Worm (Caenorhabditis elegans) whole organism, L4 larva: Measurements from ENCODE around the gene zipt-2.1.

Source experiments
- ama-1 ChIP-seq: fragments of 150-350 bp; optimal IDR thresholded peaks from 2 replicates; lab custom pipeline; 2014; ENCODE audit warnings: inconsistent platforms, mixed read lengths
- ceh-82 ChIP-seq: sonication (generic microtip); optimal IDR thresholded peaks from 2 replicates; lab custom pipeline; 2017; ENCODE audit warnings: missing biosample characterization, missing genetic modification characterization
- fkh-10 ChIP-seq: fragments of 150-350 bp; optimal IDR thresholded peaks from 2 replicates; lab custom pipeline; 2014; ENCODE audit warnings: missing biosample characterization, missing genetic modification reagents, missing genetic modification characterization
- fos-1 ChIP-seq: fragments of 150-350 bp; optimal IDR thresholded peaks from 2 replicates; lab custom pipeline; 2014; ENCODE audit warnings: missing biosample characterization, missing genetic modification characterization
- hmg-1.1 ChIP-seq: fragments of 200-800 bp; sonication (Bioruptor generic); IDR thresholded peaks from 2 replicates; pipeline ENCODE4 v1.3.6; 2022; ENCODE audit warnings: missing genetic modification reagents, missing genetic modification characterization, missing compliant biosample characterization
- lin-15B ChIP-seq: fragments of 150-350 bp; sonication (generic microtip); optimal IDR thresholded peaks from 3 replicates; lab custom pipeline; 2014; ENCODE audit warnings: missing biosample characterization, missing genetic modification characterization
- lin-39 ChIP-seq: fragments of 150-350 bp; optimal IDR thresholded peaks from 2 replicates; lab custom pipeline; 2014; ENCODE audit warnings: missing biosample characterization, missing genetic modification reagents, missing genetic modification characterization
- lir-3 ChIP-seq: sonication (generic microtip); optimal IDR thresholded peaks from 2 replicates; lab custom pipeline; 2016; ENCODE audit warnings: mild to moderate bottlenecking, missing genetic modification characterization, missing compliant biosample characterization
- mes-2 ChIP-seq: sonication (generic microtip); optimal IDR thresholded peaks from 2 replicates; lab custom pipeline; 2016; ENCODE audit warnings: missing genotype, mild to moderate bottlenecking, missing genetic modification characterization, missing compliant biosample characterization; ENCODE audit not compliant: poor library complexity, severe bottlenecking
- nhr-102 ChIP-seq: sonication (generic microtip); optimal IDR thresholded peaks from 2 replicates; lab custom pipeline; 2016; ENCODE audit warnings: mild to moderate bottlenecking, missing genetic modification characterization, moderate library complexity, missing compliant biosample characterization
- nhr-237 ChIP-seq: sonication (generic microtip); optimal IDR thresholded peaks from 2 replicates; lab custom pipeline; 2017; ENCODE audit warnings: missing biosample characterization, missing genetic modification characterization
- nhr-77 ChIP-seq: fragments of 150-350 bp; optimal IDR thresholded peaks from 2 replicates; lab custom pipeline; 2014; ENCODE audit warnings: missing biosample characterization, missing genetic modification characterization
- snpc-1.2 ChIP-seq: fragments of 200-800 bp; sonication (Bioruptor generic); IDR thresholded peaks from 2 replicates; pipeline ENCODE4 v1.3.6; 2022; ENCODE audit warnings: missing genetic modification reagents, missing genetic modification characterization, missing compliant biosample characterization
- unc-130 ChIP-seq: sonication (generic microtip); optimal IDR thresholded peaks from 2 replicates; lab custom pipeline; 2016; ENCODE audit warnings: missing genetic modification reagents, missing genetic modification characterization, missing compliant biosample characterization

DNA sequence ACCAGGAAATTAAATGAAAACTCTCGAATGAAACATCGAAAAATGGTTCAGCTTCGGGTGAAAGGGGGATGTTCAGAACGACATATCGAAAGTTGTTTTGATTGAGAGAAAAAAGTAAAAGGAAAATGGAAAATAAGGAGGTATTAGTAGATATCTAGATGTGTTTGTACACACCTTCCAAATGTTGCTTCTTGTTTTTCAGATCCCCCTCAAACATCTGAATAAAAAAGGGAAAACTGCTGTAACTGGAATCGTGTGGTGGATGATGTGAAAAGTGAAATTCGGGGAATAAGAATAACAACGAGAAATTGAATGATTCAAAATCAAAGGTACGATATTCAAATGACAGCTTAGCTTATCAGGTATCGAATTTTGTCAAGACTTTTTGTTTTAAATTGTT is 28.6 kb downstream of the zipt-2.1 start, which contains the start of gene npax-3:
- TF ChIP-seq nhr-237: no peak
- TF ChIP-seq fkh-10 (GFP tag; lab: Kevin White, UChicago): no peak
- no peak for TF ChIP-seq mes-2 (tag; lab: Kevin White, UChicago)
- TF ChIP-seq unc-130 (GFP tag; lab: Kevin White, UChicago): no peak
- TF ChIP-seq fos-1 (tag; lab: Kevin White, UChicago): no peak
- TF ChIP-seq lin-39: no peak
- TF ChIP-seq lin-15B (tag; lab: Kevin White, UChicago): no peak
- no peak for TF ChIP-seq ama-1 (lab: Kevin White, UChicago)
- TF ChIP-seq ceh-82 (tag; lab: Kevin White, UChicago): no peak
- TF ChIP-seq hmg-1.1 (GFP tag; lab: Robert Waterston, UW): no peak
- no peak for TF ChIP-seq snpc-1.2 (GFP tag; lab: Robert Waterston, UW)
- no peak for TF ChIP-seq nhr-102 (tag; lab: Kevin White, UChicago)
- no peak for TF ChIP-seq lir-3 (tag; lab: Kevin White, UChicago)
- no peak for TF ChIP-seq nhr-77 (tag; lab: Kevin White, UChicago)
